Fruit fly (Drosophila melanogaster): ENCODE data around the gene insv.

Gene insv

dm6 chr2L:2572937-2573336, 3.9 kb downstream of the insv start, which contains the start of gene Cyp309a2:
Cyp309a2 (minus strand) TSS chr2L:2573037.
- TF ChIP-seq ttk (optimal IDR thresholded peaks at IDR 0.05): no peak
- TF ChIP-seq h (optimal IDR thresholded peaks at IDR 0.05): no peak
- no peak for TF ChIP-seq Sin3A (optimal IDR thresholded peaks at IDR 0.05)
- TF ChIP-seq Myc (optimal IDR thresholded peaks at IDR 0.05): no peak
- no peak for TF ChIP-seq psq (optimal IDR thresholded peaks at IDR 0.05)
- no peak for TF ChIP-seq insv (optimal IDR thresholded peaks at IDR 0.05)

- no peak for TF ChIP-seq insv (optimal IDR thresholded peaks at IDR 0.05)
- TF ChIP-seq h (optimal IDR thresholded peaks at IDR 0.05): no peak
These were observed 12.0 kb downstream of the insv start, which contains the start of gene Cyp309a1 for dm6 chr2L:2564758-2565157. Cyp309a1 (minus strand) TSS chr2L:2564830.

- no peak for TF ChIP-seq h (optimal IDR thresholded peaks at IDR 0.05)
- TF ChIP-seq insv (optimal IDR thresholded peaks at IDR 0.05): no peak
- TF ChIP-seq Myc (optimal IDR thresholded peaks at IDR 0.05): no peak
- no peak for TF ChIP-seq ttk (optimal IDR thresholded peaks at IDR 0.05)
- no peak for TF ChIP-seq Sin3A (optimal IDR thresholded peaks at IDR 0.05)
- TF ChIP-seq psq (optimal IDR thresholded peaks at IDR 0.05): no peak
These were observed 24.1 kb downstream of the insv start, which contains the start of gene CG3515 for dm6 chr2L:2552725-2553124. CG3515 (minus strand) TSS chr2L:2552825.

dm6 chr2L:2542491-2542890, 34.3 kb downstream of the insv start:
- TF ChIP-seq ttk (optimal IDR thresholded peaks at IDR 0.05) (no peak), h (optimal IDR thresholded peaks at IDR 0.05) (no peak), Sin3A (optimal IDR thresholded peaks at IDR 0.05) (no peak), psq (optimal IDR thresholded peaks at IDR 0.05) (no peak)

dm6 chr2L:2528097-2528496, 48.7 kb downstream of the insv start:
- no peak for TF ChIP-seq Myc (optimal IDR thresholded peaks at IDR 0.05)
- TF ChIP-seq psq (optimal IDR thresholded peaks at IDR 0.05): no peak
- no peak for TF ChIP-seq ttk (optimal IDR thresholded peaks at IDR 0.05)
- no peak for TF ChIP-seq Sin3A (optimal IDR thresholded peaks at IDR 0.05)
